Fruit fly (Drosophila melanogaster) whole organism, wandering third instar larva: ENCODE data around the gene Grx3.
A peak's percentile ranks its signal among the peaks of the same experiment; 100 is the strongest.

Experiments used
- Abd-B ChIP-seq: fragments of >200 bp; optimal IDR thresholded peaks from 2 replicates; lab custom pipeline; 2017; ENCODE audit warnings: missing biosample characterization, missing genetic modification characterization
- CG32264 ChIP-seq: fragments of 200-800 bp; sonication (Bioruptor generic); optimal IDR thresholded peaks from 2 replicates; lab custom pipeline; 2016; ENCODE audit warnings: missing biosample characterization, missing genetic modification characterization
- CG9705 ChIP-seq: fragments of 200-800 bp; sonication (Bioruptor generic); optimal IDR thresholded peaks from 2 replicates; lab custom pipeline; 2018; ENCODE audit warnings: missing biosample characterization, mild to moderate bottlenecking, missing genetic modification characterization
- CrebA ChIP-seq: fragments of 200-800 bp; sonication (Bioruptor generic); optimal IDR thresholded peaks from 2 replicates; lab custom pipeline; 2016; ENCODE audit warnings: missing biosample characterization, mild to moderate bottlenecking, missing genetic modification characterization, borderline replicate concordance
- Dfd ChIP-seq: fragments of >200 bp; optimal IDR thresholded peaks from 2 replicates; lab custom pipeline; 2017; ENCODE audit warnings: missing biosample characterization, missing genetic modification characterization
- Dif ChIP-seq: fragments of 200-275, 200-300 bp; sonication (Bioruptor generic); optimal IDR thresholded peaks from 2 replicates; lab custom pipeline; 2018; ENCODE audit warnings: missing biosample characterization, missing genetic modification characterization; ENCODE audit not compliant: partially characterized antibody
- GATAd ChIP-seq: sonication (Bioruptor generic); optimal IDR thresholded peaks from 2 replicates; lab custom pipeline; 2016; ENCODE audit warnings: missing biosample characterization, missing genetic modification characterization
- HLH106 ChIP-seq: fragments of 200-800 bp; optimal IDR thresholded peaks from 3 replicates; lab custom pipeline; 2019; ENCODE audit warnings: missing biosample characterization, mild to moderate bottlenecking, missing genetic modification characterization, moderate library complexity
- Hnf4 ChIP-seq: fragments of 200-800 bp; sonication (Bioruptor generic); optimal IDR thresholded peaks from 2 replicates; lab custom pipeline; 2016; ENCODE audit warnings: missing biosample characterization, mild to moderate bottlenecking, missing genetic modification characterization
- Hr78 ChIP-seq: fragments of >200 bp; optimal IDR thresholded peaks from 2 replicates; lab custom pipeline; 2017; ENCODE audit warnings: missing biosample characterization, missing genetic modification characterization
- Hr83 ChIP-seq: fragments of 200-300 bp; sonication (Bioruptor generic); optimal IDR thresholded peaks from 2 replicates; lab custom pipeline; 2016; ENCODE audit warnings: missing biosample characterization, mild to moderate bottlenecking, missing genetic modification characterization, moderate library complexity; ENCODE audit not compliant: poor library complexity, severe bottlenecking
- Jra ChIP-seq: sonication (Bioruptor generic); optimal IDR thresholded peaks from 2 replicates; lab custom pipeline; 2016; ENCODE audit warnings: missing biosample characterization, missing genetic modification characterization
- Mio ChIP-seq: sonication (Bioruptor generic); optimal IDR thresholded peaks from 2 replicates; lab custom pipeline; 2016; ENCODE audit warnings: missing biosample characterization, missing genetic modification characterization
- Myc ChIP-seq: fragments of >200 bp; optimal IDR thresholded peaks from 2 replicates; lab custom pipeline; 2017
- N ChIP-seq: fragments of >200 bp; optimal IDR thresholded peaks from 2 replicates; lab custom pipeline; 2018; ENCODE audit warnings: missing biosample characterization, missing external identifiers, missing genetic modification characterization
- OdsH ChIP-seq: fragments of 200-800 bp; sonication (Bioruptor generic); optimal IDR thresholded peaks from 2 replicates; lab custom pipeline; 2016; ENCODE audit warnings: missing biosample characterization, mild to moderate bottlenecking, missing genetic modification characterization
- Rel ChIP-seq, 2 experiments: fragments of 200-800 bp; sonication (Bioruptor generic) in 1 of 2; optimal IDR thresholded peaks; 2 replicates in 1 of 2; 3 replicates in 1 of 2; lab custom pipeline; 2016 to 2019; ENCODE audit warnings: mild to moderate bottlenecking in 2 of 2, missing biosample characterization in 2 of 2, missing genetic modification characterization in 2 of 2, moderate library complexity in 1 of 2
- Sp1 ChIP-seq: fragments of 200-800 bp; sonication (Bioruptor generic); optimal IDR thresholded peaks from 3 replicates; lab custom pipeline; 2019; ENCODE audit warnings: missing biosample characterization, mild to moderate bottlenecking, missing genetic modification characterization, moderate library complexity
- Vsx2 ChIP-seq: fragments of 200-300, 225-300 bp; sonication (Bioruptor generic); optimal IDR thresholded peaks from 2 replicates; lab custom pipeline; 2018; ENCODE audit warnings: missing biosample characterization, missing genetic modification characterization; ENCODE audit not compliant: partially characterized antibody
- br ChIP-seq: fragments of 200-800 bp; sonication (Bioruptor generic); optimal IDR thresholded peaks from 2 replicates; lab custom pipeline; 2016; ENCODE audit warnings: missing biosample characterization, missing genetic modification characterization
- brk ChIP-seq: fragments of 200-800 bp; sonication (Bioruptor generic); optimal IDR thresholded peaks from 2 replicates; lab custom pipeline; 2016; ENCODE audit warnings: missing biosample characterization, mild to moderate bottlenecking, missing genetic modification characterization
- dl ChIP-seq, 2 experiments: fragments of 175-275, 200-275 bp in 1 of 2; fragments of 200-275 bp in 1 of 2; sonication (Bioruptor generic); optimal IDR thresholded peaks; lab custom pipeline; 2018; ENCODE audit warnings: mild to moderate bottlenecking in 2 of 2, missing biosample characterization in 2 of 2, missing genetic modification characterization in 2 of 2, moderate library complexity in 2 of 2; ENCODE audit not compliant: partially characterized antibody in 2 of 2, insufficient read depth in 1 of 2
- dmrt93B ChIP-seq: fragments of 200-800 bp; sonication (Bioruptor generic); optimal IDR thresholded peaks from 2 replicates; lab custom pipeline; 2018; ENCODE audit warnings: missing biosample characterization, mild to moderate bottlenecking, missing genetic modification characterization
- dsf ChIP-seq: sonication (Bioruptor generic); optimal IDR thresholded peaks from 2 replicates; lab custom pipeline; 2016; ENCODE audit warnings: missing biosample characterization, missing genetic modification characterization, borderline replicate concordance
- ey ChIP-seq: fragments of 200-800 bp; sonication (Bioruptor generic); optimal IDR thresholded peaks from 2 replicates; lab custom pipeline; 2016; ENCODE audit warnings: missing biosample characterization, missing genetic modification characterization
- foxo ChIP-seq, 2 experiments: fragments of 200-800 bp; sonication (Bioruptor generic); optimal IDR thresholded peaks; 2 replicates in 1 of 2; 3 replicates in 1 of 2; lab custom pipeline; 2016 to 2017; ENCODE audit warnings: missing biosample characterization in 2 of 2, missing genetic modification characterization in 2 of 2
- fru ChIP-seq: fragments of 200-800 bp; sonication (Bioruptor generic); optimal IDR thresholded peaks from 3 replicates; lab custom pipeline; 2016; ENCODE audit warnings: missing biosample characterization, mild to moderate bottlenecking, missing genetic modification characterization
- h ChIP-seq: fragments of 200-800 bp; sonication (Bioruptor generic); optimal IDR thresholded peaks from 3 replicates; lab custom pipeline; 2016; ENCODE audit warnings: missing biosample characterization, mild to moderate bottlenecking, missing genetic modification characterization
- jim ChIP-seq: fragments of 175-275, 200-325 bp; sonication (Bioruptor generic); optimal IDR thresholded peaks from 2 replicates; lab custom pipeline; 2016; ENCODE audit warnings: missing biosample characterization, mild to moderate bottlenecking, missing genetic modification characterization
- lola ChIP-seq: fragments of >200 bp; optimal IDR thresholded peaks from 2 replicates; lab custom pipeline; 2017; ENCODE audit warnings: missing biosample characterization, missing genetic modification characterization
- pan ChIP-seq: fragments of >200 bp; optimal IDR thresholded peaks from 2 replicates; lab custom pipeline; 2017
- psq ChIP-seq: fragments of 200-800 bp; sonication (Bioruptor generic); optimal IDR thresholded peaks from 3 replicates; lab custom pipeline; 2017; ENCODE audit warnings: missing biosample characterization, mild to moderate bottlenecking, missing genetic modification characterization, moderate library complexity
- rgr ChIP-seq: fragments of 200-800 bp; sonication (Bioruptor generic); optimal IDR thresholded peaks from 3 replicates; lab custom pipeline; 2016; ENCODE audit warnings: missing biosample characterization, mild to moderate bottlenecking, missing genetic modification characterization
- sage ChIP-seq: fragments of 200-800 bp; sonication (Bioruptor generic); optimal IDR thresholded peaks from 2 replicates; lab custom pipeline; 2016; ENCODE audit warnings: missing biosample characterization, mild to moderate bottlenecking, missing genetic modification characterization
- sv ChIP-seq: fragments of 200-800 bp; sonication (Bioruptor generic); optimal IDR thresholded peaks from 3 replicates; lab custom pipeline; 2016; ENCODE audit warnings: missing biosample characterization, missing genetic modification characterization
- tai ChIP-seq: sonication (Bioruptor generic); optimal IDR thresholded peaks from 2 replicates; lab custom pipeline; 2016; ENCODE audit warnings: missing biosample characterization, missing genetic modification characterization
- usp ChIP-seq: fragments of >200 bp; optimal IDR thresholded peaks from 2 replicates; lab custom pipeline; 2017; ENCODE audit warnings: missing biosample characterization, missing genetic modification characterization
- woc ChIP-seq: sonication (Bioruptor generic); optimal IDR thresholded peaks from 2 replicates; lab custom pipeline; 2016; ENCODE audit warnings: missing biosample characterization, mild to moderate bottlenecking, missing genetic modification characterization

Grx3 gene

DNA sequence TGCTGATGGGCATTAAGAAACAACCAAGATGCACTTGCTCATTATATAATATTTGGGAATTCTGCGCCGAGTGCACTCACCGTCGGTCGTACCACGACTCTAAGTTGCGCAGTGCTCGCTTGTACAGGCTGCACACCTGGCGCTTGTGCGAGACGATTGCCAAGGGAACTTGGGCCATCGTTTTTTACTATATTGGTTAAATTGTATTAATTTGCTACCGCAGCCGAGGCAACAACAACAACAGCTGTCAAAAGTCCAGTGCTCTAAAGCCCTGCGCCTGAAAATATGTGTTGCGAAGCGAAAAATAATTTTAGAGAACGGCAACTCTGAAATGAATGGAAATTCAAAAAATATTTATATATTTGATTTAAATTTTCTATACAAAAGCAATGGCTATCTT, 4.5 kb downstream of the Grx3 start, which contains the start of gene ND-B22:
Gene ND-B22, minus strand, starts transcription at position 349 of the 400 bp plus-strand sequence.
- TF ChIP-seq h (GFP tag; lab: Kevin White, UChicago) (peak; percentile 69), Rel (GFP tag; optimal IDR thresholded peaks at IDR 0.05; lab: Kevin White, UChicago) (no peak), Rel (tag; optimal IDR thresholded peaks at IDR 0.05; lab: Kevin White, UChicago) (no peak), Dif (no peak), ey (GFP tag; lab: Kevin White, UChicago) (peak; percentile 23), psq (peak; percentile 29), CrebA (no peak), Hr78 (GFP tag; lab: Kevin White, UChicago) (no peak), pan (lab: Kevin White, UChicago) (no peak), OdsH (peak; percentile 28), Vsx2 (no peak), lola (GFP tag; lab: Kevin White, UChicago) (no peak), foxo (GFP tag; optimal IDR thresholded peaks at IDR 0.05; lab: Kevin White, UChicago) (peak in 1 of 2 experiments; percentile 65), Dfd (GFP tag; lab: Kevin White, UChicago) (no peak), br (GFP tag; lab: Kevin White, UChicago) (peak; percentile 40), dsf (GFP tag; lab: Kevin White, UChicago) (peak; percentile 19), usp (GFP tag; lab: Kevin White, UChicago) (no peak), rgr (GFP tag; lab: Kevin White, UChicago) (peak; percentile 75), fru (GFP tag; lab: Kevin White, UChicago) (peak; percentile 30), tai (GFP tag; lab: Kevin White, UChicago) (no peak), CG9705 (GFP tag; lab: Kevin White, UChicago) (peak; percentile 42), HLH106 (peak; percentile 46), Myc (lab: Kevin White, UChicago) (no peak), Jra (GFP tag; lab: Kevin White, UChicago) (peak; percentile 47), sv (peak; percentile 26), Mio (no peak), GATAd (GFP tag; lab: Kevin White, UChicago) (peak; percentile 16), sage (GFP tag; lab: Kevin White, UChicago) (peak; percentile 50), woc (GFP tag; lab: Kevin White, UChicago) (peak; percentile 19), N (GFP tag; lab: Kevin White, UChicago) (no peak), dl (GFP tag; optimal IDR thresholded peaks at IDR 0.05; lab: Kevin White, UChicago; ENCODE audit: insufficient read depth in 1 of 2, partially characterized antibody in 2 of 2) (no peak), Sp1 (GFP tag; lab: Kevin White, UChicago) (peak; percentile 28), CG32264 (GFP tag; lab: Kevin White, UChicago) (no peak), Hr83 (peak; percentile 86), Hnf4 (peak; percentile 80), jim (GFP tag; lab: Kevin White, UChicago) (no peak), Abd-B (GFP tag; lab: Kevin White, UChicago) (no peak)

DNA sequence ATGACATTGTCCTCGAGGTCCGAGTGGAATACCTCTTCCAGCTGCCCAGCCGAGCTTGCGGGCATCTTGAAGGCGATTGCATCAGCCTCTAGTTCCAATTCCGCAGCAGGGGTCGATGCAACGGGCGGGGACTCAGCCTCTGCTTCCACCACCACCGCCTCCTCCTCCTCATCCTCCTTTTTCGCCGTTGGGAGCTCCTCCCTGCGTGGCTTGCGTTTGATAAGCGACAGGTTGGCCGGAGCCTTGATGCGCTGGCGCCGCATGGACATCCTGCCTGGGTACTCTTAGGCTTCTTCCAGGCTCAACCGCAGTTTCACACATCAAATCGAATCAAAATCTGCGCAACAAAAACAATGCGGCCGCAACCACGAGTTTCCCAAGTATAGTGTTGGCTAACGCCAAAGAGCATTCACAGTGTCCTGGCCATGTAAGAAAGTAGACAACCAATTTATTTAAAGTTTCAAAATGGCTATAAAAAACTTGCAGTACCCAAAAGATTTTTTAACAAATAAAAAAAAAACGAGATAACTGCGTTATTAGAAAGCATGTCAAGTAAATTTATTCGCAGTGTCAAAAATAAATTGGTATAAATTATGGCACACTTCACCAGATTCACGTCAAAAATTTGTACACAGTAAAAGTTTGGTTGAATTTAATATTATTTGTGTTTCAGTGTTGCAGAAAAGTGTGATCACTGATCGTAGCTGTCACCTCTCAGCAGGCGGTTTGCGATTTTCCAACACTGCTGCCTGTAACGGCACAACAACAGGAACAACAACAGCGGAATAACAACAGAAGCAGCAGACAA, 7.4 kb downstream of the Grx3 start, which contains the start of the genes Bdp1 and CG6565:
Gene Bdp1, minus strand, starts transcription at position 456 of the 808 bp plus-strand sequence.
Gene CG6565, plus strand, starts transcription at position 585 of the 808 bp plus-strand sequence.
- TF ChIP-seq Sp1 (GFP tag; lab: Kevin White, UChicago) (peak; percentile 95), OdsH (peak; percentile 96), br (GFP tag; lab: Kevin White, UChicago) (peak; percentile 97), N (GFP tag; lab: Kevin White, UChicago) (no peak), Hnf4 (peak; percentile 96), GATAd (GFP tag; lab: Kevin White, UChicago) (peak; percentile 93), HLH106 (peak; percentile 96), Vsx2 (no peak), dl (GFP tag; optimal IDR thresholded peaks at IDR 0.05; lab: Kevin White, UChicago; ENCODE audit: insufficient read depth in 1 of 2, partially characterized antibody in 2 of 2) (no peak), CrebA (no peak), Mio (peak; percentile 77), pan (lab: Kevin White, UChicago) (no peak), Hr78 (GFP tag; lab: Kevin White, UChicago) (no peak), Jra (GFP tag; lab: Kevin White, UChicago) (peak; percentile 98), dsf (GFP tag; lab: Kevin White, UChicago) (peak; percentile 96), Dif (no peak), brk (GFP tag; lab: Kevin White, UChicago) (no peak), h (GFP tag; lab: Kevin White, UChicago) (peak; percentile 98), fru (GFP tag; lab: Kevin White, UChicago) (peak; percentile 98), ey (GFP tag; lab: Kevin White, UChicago) (peak; percentile 98), usp (GFP tag; lab: Kevin White, UChicago) (no peak), rgr (GFP tag; lab: Kevin White, UChicago) (peak; percentile 97), Dfd (GFP tag; lab: Kevin White, UChicago) (no peak), CG9705 (GFP tag; lab: Kevin White, UChicago) (peak; percentile 96), woc (GFP tag; lab: Kevin White, UChicago) (peak; percentile 99), Rel (GFP tag; optimal IDR thresholded peaks at IDR 0.05; lab: Kevin White, UChicago) (no peak), Rel (tag; optimal IDR thresholded peaks at IDR 0.05; lab: Kevin White, UChicago) (peak; percentile 69), foxo (GFP tag; optimal IDR thresholded peaks at IDR 0.05; lab: Kevin White, UChicago) (peak; percentile 78 to 98), sv (peak; percentile 99), Hr83 (peak; percentile 19), psq (peak; percentile 94), CG32264 (GFP tag; lab: Kevin White, UChicago) (peak; percentile 89), jim (GFP tag; lab: Kevin White, UChicago) (peak; percentile 62), Abd-B (GFP tag; lab: Kevin White, UChicago) (no peak), tai (GFP tag; lab: Kevin White, UChicago) (no peak), dmrt93B (GFP tag; lab: Kevin White, UChicago) (peak; percentile 98), Myc (lab: Kevin White, UChicago) (peak; percentile 92), lola (GFP tag; lab: Kevin White, UChicago) (no peak), sage (GFP tag; lab: Kevin White, UChicago) (no peak)
